Worm (Caenorhabditis elegans) whole organism, L2 larva: Measurements from ENCODE around the gene emc-2.
A peak's percentile ranks its signal among the peaks of the same experiment; 100 is the strongest.

ENCODE experiments used
- C34F6.9 ChIP-seq: fragments of 150-350 bp; optimal IDR thresholded peaks from 2 replicates; lab custom pipeline; 2014; ENCODE audit warnings: missing biosample characterization, missing genetic modification characterization
- F13H6.1 ChIP-seq: sonication (generic microtip); optimal IDR thresholded peaks from 2 replicates; lab custom pipeline; 2016; ENCODE audit warnings: missing genetic modification characterization, missing compliant biosample characterization
- Y55F3AM.14 ChIP-seq: fragments of 200-800 bp; sonication (Bioruptor generic); optimal IDR thresholded peaks from 2 replicates; lab custom pipeline; 2018; ENCODE audit warnings: mild to moderate bottlenecking, missing genetic modification characterization, missing compliant biosample characterization
- ZK546.5 ChIP-seq: sonication (generic microtip); optimal IDR thresholded peaks from 2 replicates; lab custom pipeline; 2017; ENCODE audit warnings: missing biosample characterization, missing genetic modification characterization
- alr-1 ChIP-seq: fragments of 150-350 bp; optimal IDR thresholded peaks from 2 replicates; lab custom pipeline; 2014; ENCODE audit warnings: missing biosample characterization, missing genetic modification characterization
- aly-2 ChIP-seq: fragments of 150-350 bp; optimal IDR thresholded peaks from 2 replicates; lab custom pipeline; 2014; ENCODE audit warnings: missing biosample characterization, missing genetic modification characterization
- ama-1 ChIP-seq: fragments of 150-350 bp; optimal IDR thresholded peaks from 2 replicates; lab custom pipeline; 2018; ENCODE audit warnings: inconsistent platforms
- blmp-1 ChIP-seq: sonication (generic microtip); optimal IDR thresholded peaks from 2 replicates; lab custom pipeline; 2017; ENCODE audit warnings: missing genetic modification characterization, mild to moderate bottlenecking, missing compliant biosample characterization, antibody characterized with exemption, moderate library complexity; ENCODE audit not compliant: insufficient read depth
- ceh-82 ChIP-seq: fragments of 150-350 bp; optimal IDR thresholded peaks from 2 replicates; lab custom pipeline; 2014; ENCODE audit warnings: missing biosample characterization, missing genetic modification characterization
- crh-2 ChIP-seq: sonication (generic microtip); optimal IDR thresholded peaks from 2 replicates; lab custom pipeline; 2017; ENCODE audit warnings: missing biosample characterization, missing genetic modification characterization
- dmd-4 ChIP-seq: sonication (generic microtip); optimal IDR thresholded peaks from 2 replicates; lab custom pipeline; 2017; ENCODE audit warnings: missing biosample characterization, missing genetic modification characterization
- egl-27 ChIP-seq: sonication (generic microtip); optimal IDR thresholded peaks from 3 replicates; lab custom pipeline; 2017; ENCODE audit warnings: missing biosample characterization, missing genetic modification reagents, missing genetic modification characterization
- elt-1 ChIP-seq: fragments of 150-350 bp; optimal IDR thresholded peaks from 2 replicates; lab custom pipeline; 2014; ENCODE audit warnings: missing biosample characterization, missing genetic modification characterization
- elt-3 ChIP-seq: sonication (generic microtip); optimal IDR thresholded peaks from 2 replicates; lab custom pipeline; 2017; ENCODE audit warnings: missing biosample characterization, missing genetic modification characterization
- fos-1 ChIP-seq: fragments of 150-350 bp; optimal IDR thresholded peaks from 2 replicates; lab custom pipeline; 2014; ENCODE audit warnings: missing biosample characterization, missing genetic modification characterization
- gmeb-1 ChIP-seq: fragments of 150-350 bp; optimal IDR thresholded peaks from 2 replicates; lab custom pipeline; 2014; ENCODE audit warnings: missing biosample characterization, missing genetic modification characterization
- lin-11 ChIP-seq: fragments of 150-350 bp; sonication (generic microtip); optimal IDR thresholded peaks from 2 replicates; lab custom pipeline; 2014; ENCODE audit warnings: missing biosample characterization, missing genetic modification characterization, inconsistent platforms, mixed read lengths
- lin-13 ChIP-seq: fragments of 150-350 bp; optimal IDR thresholded peaks from 2 replicates; lab custom pipeline; 2014; ENCODE audit warnings: missing biosample characterization, missing genetic modification reagents, missing genetic modification characterization
- lin-39 ChIP-seq: fragments of 150-350 bp; optimal IDR thresholded peaks from 2 replicates; lab custom pipeline; 2014; ENCODE audit warnings: missing biosample characterization, missing genetic modification reagents, missing genetic modification characterization
- lsy-2 ChIP-seq, 2 experiments: fragments of 150-350 bp in 1 of 2; sonication (generic microtip) in 1 of 2; optimal IDR thresholded peaks; 2 replicates each; lab custom pipeline; 2014 to 2017; ENCODE audit warnings: missing biosample characterization in 2 of 2, missing genetic modification characterization in 2 of 2
- mbf-1 ChIP-seq: sonication (generic microtip); optimal IDR thresholded peaks from 2 replicates; lab custom pipeline; 2017; ENCODE audit warnings: missing biosample characterization, missing genetic modification characterization
- nhr-10 ChIP-seq: sonication (generic microtip); optimal IDR thresholded peaks from 2 replicates; lab custom pipeline; 2017; ENCODE audit warnings: missing biosample characterization, missing genetic modification characterization
- nhr-11 ChIP-seq: fragments of 150-350 bp; optimal IDR thresholded peaks from 2 replicates; lab custom pipeline; 2014; ENCODE audit warnings: missing biosample characterization, missing genetic modification characterization
- nhr-12 ChIP-seq: fragments of 150-350 bp; optimal IDR thresholded peaks from 2 replicates; lab custom pipeline; 2014; ENCODE audit warnings: missing biosample characterization, missing genetic modification characterization
- nhr-129 ChIP-seq: fragments of 150-350 bp; optimal IDR thresholded peaks from 2 replicates; lab custom pipeline; 2014; ENCODE audit warnings: missing biosample characterization, missing genetic modification characterization
- nhr-21 ChIP-seq: fragments of 150-350 bp; optimal IDR thresholded peaks from 2 replicates; lab custom pipeline; 2014; ENCODE audit warnings: missing biosample characterization, missing genetic modification characterization
- nhr-23 ChIP-seq: fragments of 150-350 bp; optimal IDR thresholded peaks from 2 replicates; lab custom pipeline; 2014; ENCODE audit warnings: missing biosample characterization, missing genetic modification reagents, missing genetic modification characterization
- nhr-25 ChIP-seq: fragments of 150-350 bp; sonication (generic microtip); optimal IDR thresholded peaks from 3 replicates; lab custom pipeline; 2014; ENCODE audit warnings: missing biosample characterization, missing genetic modification characterization
- nhr-6 ChIP-seq: fragments of 150-350 bp; optimal IDR thresholded peaks from 2 replicates; lab custom pipeline; 2014; ENCODE audit warnings: missing biosample characterization, missing genetic modification characterization
- peb-1 ChIP-seq: fragments of 150-350 bp; optimal IDR thresholded peaks from 2 replicates; lab custom pipeline; 2014; ENCODE audit warnings: missing biosample characterization, missing genetic modification characterization
- sem-4 ChIP-seq: fragments of 150-350 bp; optimal IDR thresholded peaks from 2 replicates; lab custom pipeline; 2014; ENCODE audit warnings: missing biosample characterization, missing genetic modification reagents, missing genetic modification characterization
- sma-3 ChIP-seq: sonication (generic microtip); optimal IDR thresholded peaks from 2 replicates; lab custom pipeline; 2016; ENCODE audit warnings: missing genetic modification reagents, missing genetic modification characterization, missing compliant biosample characterization
- sma-9 ChIP-seq, 2 experiments: fragments of 150-350 bp in 1 of 2; sonication (generic microtip) in 1 of 2; optimal IDR thresholded peaks; 2 replicates each; lab custom pipeline; 2014 to 2016; ENCODE audit warnings: missing genetic modification characterization in 2 of 2, mild to moderate bottlenecking in 1 of 2, missing biosample characterization in 1 of 2, missing compliant biosample characterization in 1 of 2, missing genetic modification reagents in 1 of 2, moderate library complexity in 1 of 2
- snpc-4 ChIP-seq: fragments of 150-350 bp; optimal IDR thresholded peaks from 2 replicates; lab custom pipeline; 2014; ENCODE audit warnings: missing biosample characterization, missing genetic modification characterization
- unc-39 ChIP-seq: fragments of 150-350 bp; optimal IDR thresholded peaks from 2 replicates; lab custom pipeline; 2014; ENCODE audit warnings: missing biosample characterization, missing genetic modification characterization
- unc-55 ChIP-seq: fragments of 150-350 bp; sonication (generic microtip); optimal IDR thresholded peaks from 3 replicates; lab custom pipeline; 2014; ENCODE audit warnings: missing biosample characterization, missing genetic modification reagents, missing genetic modification characterization
- unc-62 ChIP-seq: fragments of 150-350 bp; optimal IDR thresholded peaks from 2 replicates; lab custom pipeline; 2014; ENCODE audit warnings: missing biosample characterization, missing genetic modification reagents, missing genetic modification characterization
- ztf-1 ChIP-seq: fragments of 200-800 bp; sonication (Bioruptor generic); conservative IDR thresholded peaks from 2 replicates; pipeline ENCODE4 v1.3.6; 2022; ENCODE audit warnings: missing genetic modification characterization, missing compliant biosample characterization
- ztf-11 ChIP-seq: sonication (generic microtip); optimal IDR thresholded peaks from 2 replicates; lab custom pipeline; 2017; ENCODE audit warnings: missing biosample characterization, missing genetic modification characterization
- ztf-4 ChIP-seq: fragments of 150-350 bp; optimal IDR thresholded peaks from 2 replicates; lab custom pipeline; 2014; ENCODE audit warnings: missing biosample characterization, missing genetic modification characterization

The emc-2 gene

ce11 chrII:1320412-1320811, 14.5 kb upstream of the emc-2 start (continued):
- TF ChIP-seq ztf-11 (tag; lab: Kevin White, UChicago) (no peak), dmd-4 (tag; lab: Kevin White, UChicago) (peak; percentile 17), sma-3 (GFP tag; lab: Kevin White, UChicago) (peak; percentile 98), nhr-23 (tag; lab: Kevin White, UChicago) (no peak), ceh-82 (tag; lab: Kevin White, UChicago) (peak; percentile 76), nhr-21 (tag; lab: Kevin White, UChicago) (peak; percentile 95), unc-55 (GFP tag; lab: Kevin White, UChicago) (peak; percentile 98), lin-11 (tag; lab: Kevin White, UChicago) (peak; percentile 95), nhr-11 (no peak), fos-1 (tag; lab: Kevin White, UChicago) (peak; percentile 72)

ce11 chrII:1315245-1315644, 9.3 kb upstream of the emc-2 start:
- TF ChIP-seq blmp-1 (peak; percentile 29), fos-1 (tag; lab: Kevin White, UChicago) (peak; percentile 28), unc-39 (no peak)

ce11 chrII:1309892-1310516, 4.1 kb upstream of the emc-2 start, which contains the start of the genes alh-6 and fcho-1:
alh-6 (minus strand) TSS chrII:1310133.
fcho-1 (plus strand) TSS chrII:1310515.
- no peak for TF ChIP-seq aly-2 (tag; lab: Kevin White, UChicago)
- no peak for TF ChIP-seq nhr-11
- no peak for TF ChIP-seq nhr-25
- TF ChIP-seq blmp-1, result no peak
- TF ChIP-seq nhr-10 (tag; lab: Kevin White, UChicago), result no peak
- TF ChIP-seq lin-13, result peak; percentile 1
- no peak for TF ChIP-seq nhr-23 (tag; lab: Kevin White, UChicago)
- no peak for TF ChIP-seq ztf-11 (tag; lab: Kevin White, UChicago)
- TF ChIP-seq C34F6.9 (tag; lab: Kevin White, UChicago), result peak; percentile 31
- no peak for TF ChIP-seq unc-62 (GFP tag; lab: Kevin White, UChicago)
- TF ChIP-seq unc-55 (GFP tag; lab: Kevin White, UChicago), result peak; percentile 49
- TF ChIP-seq ama-1 (lab: Kevin White, UChicago), result no peak
- no peak for TF ChIP-seq lin-11 (tag; lab: Kevin White, UChicago)
- TF ChIP-seq lsy-2 (tag; optimal IDR thresholded peaks at IDR 0.05; lab: Kevin White, UChicago), result peak in 1 of 2 experiments; percentile 47
- TF ChIP-seq F13H6.1 (tag; lab: Kevin White, UChicago), result peak; percentile 17
- TF ChIP-seq alr-1 (tag; lab: Kevin White, UChicago), result no peak
- no peak for TF ChIP-seq ceh-82 (tag; lab: Kevin White, UChicago)
- peak; percentile 1 for TF ChIP-seq crh-2
- TF ChIP-seq ZK546.5 (tag; lab: Kevin White, UChicago), result no peak
- TF ChIP-seq nhr-129 (tag; lab: Kevin White, UChicago), result no peak
- no peak for TF ChIP-seq mbf-1
- no peak for TF ChIP-seq peb-1 (tag; lab: Kevin White, UChicago)

- TF ChIP-seq unc-55 (GFP tag; lab: Kevin White, UChicago) (no peak), ZK546.5 (tag; lab: Kevin White, UChicago) (no peak), snpc-4 (tag; lab: Kevin White, UChicago) (no peak), nhr-10 (tag; lab: Kevin White, UChicago) (no peak), F13H6.1 (tag; lab: Kevin White, UChicago) (no peak), ztf-1 (no peak), ama-1 (lab: Kevin White, UChicago) (no peak), mbf-1 (no peak), ztf-4 (tag; lab: Kevin White, UChicago) (no peak), sem-4 (tag; lab: Kevin White, UChicago) (no peak), lin-11 (tag; lab: Kevin White, UChicago) (no peak), ceh-82 (tag; lab: Kevin White, UChicago) (no peak), lsy-2 (tag; optimal IDR thresholded peaks at IDR 0.05; lab: Kevin White, UChicago) (no peak), sma-9 (GFP tag; optimal IDR thresholded peaks at IDR 0.05; lab: Kevin White, UChicago) (no peak), sma-9 (tag; optimal IDR thresholded peaks at IDR 0.05; lab: Kevin White, UChicago) (no peak)
Observed at ce11 chrII:1306550-1306949, 614 bp upstream of the emc-2 start.

- no peak for TF ChIP-seq gmeb-1 (tag; lab: Kevin White, UChicago)
- TF ChIP-seq fos-1 (tag; lab: Kevin White, UChicago), result no peak
- no peak for TF ChIP-seq ceh-82 (tag; lab: Kevin White, UChicago)
- no peak for TF ChIP-seq unc-62 (GFP tag; lab: Kevin White, UChicago)
- TF ChIP-seq ztf-4 (tag; lab: Kevin White, UChicago), result no peak
- TF ChIP-seq aly-2 (tag; lab: Kevin White, UChicago), result no peak
- no peak for TF ChIP-seq lin-39 (tag; lab: Kevin White, UChicago)
- no peak for TF ChIP-seq elt-3
- TF ChIP-seq sma-3 (GFP tag; lab: Kevin White, UChicago), result no peak
- no peak for TF ChIP-seq lin-13
- no peak for TF ChIP-seq dmd-4 (tag; lab: Kevin White, UChicago)
- no peak for TF ChIP-seq elt-1 (tag; lab: Kevin White, UChicago)
- no peak for TF ChIP-seq nhr-12
- no peak for TF ChIP-seq Y55F3AM.14 (GFP tag; lab: Kevin White, UChicago)
- no peak for TF ChIP-seq ztf-11 (tag; lab: Kevin White, UChicago)
- TF ChIP-seq egl-27 (tag; lab: Kevin White, UChicago), result no peak
- no peak for TF ChIP-seq nhr-6 (tag; lab: Kevin White, UChicago)
- no peak for TF ChIP-seq F13H6.1 (tag; lab: Kevin White, UChicago)
- TF ChIP-seq nhr-10 (tag; lab: Kevin White, UChicago), result no peak
- no peak for TF ChIP-seq nhr-21 (tag; lab: Kevin White, UChicago)
Observed at ce11 chrII:1301554-1301953, 4.4 kb downstream of the emc-2 start, which contains the start of gene glb-31. glb-31 (minus strand) TSS chrII:1301654.
